Fruit fly (Drosophila melanogaster) whole organism, wandering third instar larva: ENCODE data around the gene CG42591.

Source experiments
- CG32264 ChIP-seq: fragments of 200-800 bp; sonication (Bioruptor generic); optimal IDR thresholded peaks from 2 replicates; lab custom pipeline; 2016; ENCODE audit warnings: missing biosample characterization, missing genetic modification characterization
- lola ChIP-seq: fragments of >200 bp; optimal IDR thresholded peaks from 2 replicates; lab custom pipeline; 2017; ENCODE audit warnings: missing biosample characterization, missing genetic modification characterization

DNA sequence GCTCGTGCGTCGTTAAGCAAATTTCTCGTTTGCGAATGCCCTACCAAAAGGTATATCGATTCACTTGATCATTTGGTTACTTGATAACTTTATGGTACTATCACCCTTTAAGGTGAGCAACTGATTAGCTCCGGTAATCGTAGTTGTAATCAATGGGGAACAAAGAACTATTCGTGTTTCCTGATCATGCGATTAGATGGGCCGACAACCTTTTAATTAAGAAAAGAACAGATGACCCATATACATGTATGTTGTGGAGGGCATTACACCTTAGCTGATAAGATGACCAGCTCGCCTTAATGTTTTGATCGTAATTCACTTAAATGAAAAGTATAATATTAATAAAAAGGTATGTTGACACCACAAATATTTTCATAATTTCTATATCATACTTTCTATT is 3.6 kb upstream of the CG42591 start:
- TF ChIP-seq CG32264 (GFP tag; lab: Kevin White, UChicago): no peak
- TF ChIP-seq lola (GFP tag; lab: Kevin White, UChicago): no peak
